Fruit fly (Drosophila melanogaster): ENCODE data around the gene CG14325.

DNA sequence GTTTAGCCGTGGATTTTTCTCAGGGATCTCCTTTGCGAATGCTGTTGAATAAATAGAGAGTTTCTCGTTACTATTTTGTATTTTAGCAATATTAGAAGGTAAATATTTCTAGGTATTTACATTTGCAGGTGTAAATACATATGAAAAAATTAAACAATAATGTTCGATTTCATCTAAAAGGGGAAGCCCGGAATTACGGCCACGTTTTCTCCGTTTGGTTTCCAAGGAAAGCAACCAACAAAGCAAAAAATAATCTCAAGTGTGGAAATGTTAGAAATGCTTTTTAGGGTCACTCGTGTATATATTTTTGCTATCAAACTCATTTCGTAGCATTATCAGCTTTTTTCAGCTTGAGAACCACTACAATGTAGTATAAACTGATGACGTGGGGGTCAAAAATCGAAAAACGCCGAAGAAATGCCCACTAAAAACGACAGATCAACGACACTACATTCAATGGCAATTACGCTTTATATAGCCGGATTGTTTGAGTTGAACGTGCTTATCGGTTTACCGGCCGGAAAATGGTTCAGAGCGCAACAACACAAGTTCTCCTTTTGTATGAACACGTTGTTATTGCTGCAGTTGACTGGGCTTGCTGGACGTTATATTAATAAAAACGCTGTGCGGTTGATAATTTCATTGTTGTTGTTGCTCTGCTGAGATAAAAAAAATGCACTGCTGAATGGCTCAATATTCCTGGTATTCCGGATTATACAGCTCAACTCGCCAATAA is 51.4 kb downstream of the CG14325 start:
- TF ChIP-seq pan (optimal IDR thresholded peaks at IDR 0.05) = no peak
- TF ChIP-seq usp (GFP tag; optimal IDR thresholded peaks at IDR 0.05) = no peak
- TF ChIP-seq Hr78 (GFP tag; optimal IDR thresholded peaks at IDR 0.05) = no peak
- no peak for TF ChIP-seq sv (GFP tag; optimal IDR thresholded peaks at IDR 0.05)
- no peak for TF ChIP-seq psq (GFP tag; optimal IDR thresholded peaks at IDR 0.05)
